Worm (Caenorhabditis elegans): Measurements from ENCODE around the gene crb-1.

DNA sequence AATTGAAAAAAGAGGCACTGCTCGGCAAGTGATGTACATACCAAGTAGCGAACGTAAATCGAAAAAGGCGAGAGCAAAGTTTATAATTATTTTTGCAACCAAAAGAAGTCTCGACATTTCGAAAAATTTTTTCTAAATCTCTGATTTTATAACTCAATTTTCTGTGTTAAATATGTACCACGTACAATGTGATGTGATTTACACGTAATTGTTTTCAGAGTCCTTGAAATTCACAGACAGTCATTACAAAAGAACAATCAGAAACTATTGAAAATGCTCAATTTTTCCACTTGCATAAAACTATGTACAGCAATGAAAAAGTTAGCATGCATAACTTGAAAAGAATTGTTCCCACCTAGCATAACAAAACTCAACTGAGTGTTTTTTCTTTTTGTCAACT, 10.8 kb downstream of the crb-1 start:
- TF ChIP-seq nhr-12 (tag; optimal IDR thresholded peaks at IDR 0.05) = no peak
- no peak for TF ChIP-seq hmg-11 (tag; optimal IDR thresholded peaks at IDR 0.05)
- TF ChIP-seq lin-15B (tag; optimal IDR thresholded peaks at IDR 0.05) = no peak
- no peak for TF ChIP-seq aly-2 (tag; optimal IDR thresholded peaks at IDR 0.05)
- TF ChIP-seq ama-1 (optimal IDR thresholded peaks at IDR 0.05) = no peak
- TF ChIP-seq unc-39 (tag; optimal IDR thresholded peaks at IDR 0.05) = no peak

Measured in whole organism, L3 larva.